Fruit fly (Drosophila melanogaster): ENCODE data around the gene Octalpha2R.

Gene Octalpha2R

dm6 chr3R:18758548-18759257 lies 90.3 kb downstream of the Octalpha2R start, which contains the start of gene Epg5 (continued):
- no peak for TF ChIP-seq pfk (GFP tag; optimal IDR thresholded peaks at IDR 0.05)
- TF ChIP-seq CG10565 (GFP tag; optimal IDR thresholded peaks at IDR 0.05) = no peak
- no peak for TF ChIP-seq jigr1 (GFP tag; IDR thresholded peaks at IDR 0.05)
- peak; percentile 50 for TF ChIP-seq dmrt11E (tag; optimal IDR thresholded peaks at IDR 0.05)
- TF ChIP-seq gem (tag; optimal IDR thresholded peaks at IDR 0.05) = no peak
- TF ChIP-seq Ets65A (GFP tag) = peak; percentile 96
- peak; percentile 71 for TF ChIP-seq CG15696 (tag; optimal IDR thresholded peaks at IDR 0.05)
- peak; percentile 99 for TF ChIP-seq vnd (GFP tag; IDR thresholded peaks at IDR 0.05; ENCODE audit: partially characterized antibody)
- TF ChIP-seq CG17385 (GFP tag; optimal IDR thresholded peaks at IDR 0.05) = peak; percentile 68
- TF ChIP-seq CG7786 (GFP tag; optimal IDR thresholded peaks at IDR 0.05) = peak; percentile 62
- TF ChIP-seq sob (GFP tag; IDR thresholded peaks at IDR 0.05) = peak; percentile 86
- TF ChIP-seq CG1529 (GFP tag; optimal IDR thresholded peaks at IDR 0.05) = no peak
- TF ChIP-seq pnt (GFP tag; optimal IDR thresholded peaks at IDR 0.05) = peak; percentile 69
- peak; percentile 93 for TF ChIP-seq Sin3A (optimal IDR thresholded peaks at IDR 0.05)
- no peak for TF ChIP-seq CG14710 (tag; optimal IDR thresholded peaks at IDR 0.05)
- TF ChIP-seq NfI (GFP tag; optimal IDR thresholded peaks at IDR 0.05) = no peak
- no peak for TF ChIP-seq oc (tag; optimal IDR thresholded peaks at IDR 0.05)
- TF ChIP-seq CG13296 (GFP tag; optimal IDR thresholded peaks at IDR 0.05) = no peak
- peak; percentile 71 for TF ChIP-seq Mad (GFP tag; optimal IDR thresholded peaks at IDR 0.05)
- no peak for TF ChIP-seq CG10979 (tag; optimal IDR thresholded peaks at IDR 0.05)
- no peak for TF ChIP-seq Hmr (GFP tag; optimal IDR thresholded peaks at IDR 0.05)
- peak; percentile 28 for TF ChIP-seq corto (GFP tag; optimal IDR thresholded peaks at IDR 0.05)
- TF ChIP-seq CG33213 (GFP tag; optimal IDR thresholded peaks at IDR 0.05) = peak; percentile 45
- peak; percentile 48 for TF ChIP-seq HmgD (GFP tag; optimal IDR thresholded peaks at IDR 0.05)
- no peak for TF ChIP-seq dan (GFP tag; IDR thresholded peaks at IDR 0.05)
- peak; percentile 78 for TF ChIP-seq Dref (GFP tag; IDR thresholded peaks at IDR 0.05)
- no peak for TF ChIP-seq ara (GFP tag; IDR thresholded peaks at IDR 0.05)
- TF ChIP-seq CG2120 (GFP tag; optimal IDR thresholded peaks at IDR 0.05) = peak; percentile 90
- TF ChIP-seq vfl (GFP tag; optimal IDR thresholded peaks at IDR 0.05) = peak; percentile 75
- TF ChIP-seq Pdp1 (GFP tag; optimal IDR thresholded peaks at IDR 0.05) = peak in 1 of 2 experiments; percentile 74
- no peak for TF ChIP-seq CkIIα-i1 (GFP tag; IDR thresholded peaks at IDR 0.05)
- no peak for TF ChIP-seq CG15011 (GFP tag; optimal IDR thresholded peaks at IDR 0.05)
- peak; percentile 74 for TF ChIP-seq CHES-1-like (GFP tag; optimal IDR thresholded peaks at IDR 0.05)
- no peak for TF ChIP-seq Jarid2 (GFP tag; optimal IDR thresholded peaks at IDR 0.05)
- TF ChIP-seq CG15073 (GFP tag; optimal IDR thresholded peaks at IDR 0.05) = no peak
- TF ChIP-seq otp (GFP tag; IDR thresholded peaks at IDR 0.05) = no peak
- no peak for TF ChIP-seq CG6854 (GFP tag; optimal IDR thresholded peaks at IDR 0.05)
- TF ChIP-seq CG12219 (GFP tag; optimal IDR thresholded peaks at IDR 0.05) = no peak
- peak; percentile 77 for TF ChIP-seq CG9215 (GFP tag; IDR thresholded peaks at IDR 0.05)
- peak; percentile 90 for TF ChIP-seq mld (GFP tag; IDR thresholded peaks at IDR 0.05; ENCODE audit: partially characterized antibody)
- TF ChIP-seq CG7556 (GFP tag; optimal IDR thresholded peaks at IDR 0.05) = no peak
- TF ChIP-seq mam (GFP tag; optimal IDR thresholded peaks at IDR 0.05) = peak; percentile 81
- no peak for TF ChIP-seq CG15601 (tag; optimal IDR thresholded peaks at IDR 0.05)
- TF ChIP-seq Ravus (GFP tag; IDR thresholded peaks at IDR 0.05) = peak; percentile 19
- no peak for TF ChIP-seq pros (GFP tag; optimal IDR thresholded peaks at IDR 0.05)
- TF ChIP-seq stc (GFP tag; IDR thresholded peaks at IDR 0.05) = no peak
- TF ChIP-seq Scr (GFP tag; IDR thresholded peaks at IDR 0.05; ENCODE audit: partially characterized antibody) = peak; percentile 99
- TF ChIP-seq CG30020 (tag; optimal IDR thresholded peaks at IDR 0.05) = no peak
- TF ChIP-seq odd (GFP tag; optimal IDR thresholded peaks at IDR 0.05) = no peak
- peak; percentile 73 for TF ChIP-seq az2 (GFP tag; optimal IDR thresholded peaks at IDR 0.05)

All from whole organism, embryonic.